Fruit fly (Drosophila melanogaster) whole organism, embryonic: Measurements from ENCODE around the gene Dhod.
A peak's percentile ranks its signal among the peaks of the same experiment; 100 is the strongest.

ENCODE experiments used
- Bdp1 ChIP-seq: fragments of 200-800 bp; sonication (Bioruptor generic); optimal IDR thresholded peaks from 3 replicates; lab custom pipeline; 2016; ENCODE audit warnings: missing biosample characterization, missing genetic modification characterization
- CG11085 ChIP-seq: fragments of 200-800 bp; sonication (Bioruptor generic); IDR thresholded peaks from 2 replicates; pipeline ENCODE4 v1.3.6; 2022; ENCODE audit warnings: missing biosample characterization, missing genetic modification characterization
- CG1233 ChIP-seq: fragments of 200-800 bp; sonication (Bioruptor generic); optimal IDR thresholded peaks from 4 replicates; lab custom pipeline; 2018; ENCODE audit warnings: missing biosample characterization, mild to moderate bottlenecking, missing genetic modification characterization
- CG12391 ChIP-seq: fragments of 200-800 bp; sonication (Bioruptor generic); optimal IDR thresholded peaks from 3 replicates; lab custom pipeline; 2018; ENCODE audit warnings: missing biosample characterization, mild to moderate bottlenecking, missing genetic modification characterization, moderate library complexity
- CG12659 ChIP-seq: fragments of 200-800 bp; sonication (Bioruptor generic); optimal IDR thresholded peaks from 3 replicates; lab custom pipeline; 2017; ENCODE audit warnings: mild to moderate bottlenecking, missing biosample characterization, missing genetic modification reagents, missing genetic modification characterization
- CG12942 ChIP-seq: fragments of 200-800 bp; sonication (Bioruptor generic); optimal IDR thresholded peaks from 3 replicates; lab custom pipeline; 2016; ENCODE audit warnings: missing biosample characterization, missing genetic modification characterization
- CG13287 ChIP-seq: fragments of 200-800 bp; sonication (Bioruptor generic); IDR thresholded peaks from 2 replicates; pipeline ENCODE4 v1.3.6; 2022; ENCODE audit warnings: missing biosample characterization, missing genetic modification characterization; ENCODE audit not compliant: partially characterized antibody
- CG17385 ChIP-seq: fragments of 200-800 bp; sonication (Bioruptor generic); optimal IDR thresholded peaks from 3 replicates; lab custom pipeline; 2018; ENCODE audit warnings: missing biosample characterization, mild to moderate bottlenecking, missing genetic modification characterization
- CG2889 ChIP-seq: fragments of 200-800 bp; sonication (Bioruptor generic); IDR thresholded peaks from 3 replicates; pipeline ENCODE4 v1.3.6; 2022; ENCODE audit warnings: missing biosample characterization, missing genetic modification characterization
- CG31388 ChIP-seq: fragments of 200-800 bp; sonication (Bioruptor generic); optimal IDR thresholded peaks from 2 replicates; lab custom pipeline; 2016; ENCODE audit warnings: missing biosample characterization, missing genetic modification characterization
- CG33213 ChIP-seq: fragments of 200-800 bp; sonication (Bioruptor generic); optimal IDR thresholded peaks from 3 replicates; lab custom pipeline; 2016; ENCODE audit warnings: missing biosample characterization, missing genetic modification characterization
- CG4282 ChIP-seq: fragments of 200-800 bp; sonication (Bioruptor generic); optimal IDR thresholded peaks from 2 replicates; lab custom pipeline; 2016; ENCODE audit warnings: missing biosample characterization, missing genetic modification characterization
- CG4424 ChIP-seq: fragments of 200-800 bp; sonication (Bioruptor generic); optimal IDR thresholded peaks from 3 replicates; lab custom pipeline; 2016; ENCODE audit warnings: missing biosample characterization, missing genetic modification characterization
- CG4730 ChIP-seq: fragments of 200-800 bp; sonication (Bioruptor generic); IDR thresholded peaks from 2 replicates; pipeline ENCODE4 v1.3.6; 2022; ENCODE audit warnings: missing biosample characterization, missing genetic modification characterization
- CG6813 ChIP-seq: fragments of 200-800 bp; sonication (Bioruptor generic); optimal IDR thresholded peaks from 2 replicates; lab custom pipeline; 2017; ENCODE audit warnings: missing biosample characterization, missing genetic modification characterization, mild to moderate bottlenecking, moderate library complexity, missing genetic modification reagents
- CG7963 ChIP-seq: fragments of 200-800 bp; sonication (Bioruptor generic); IDR thresholded peaks from 3 replicates; pipeline ENCODE4 v1.3.6; 2022; ENCODE audit warnings: missing biosample characterization, missing genetic modification characterization; ENCODE audit not compliant: partially characterized antibody
- CG8388 ChIP-seq: fragments of 200-800 bp; sonication (Bioruptor generic); optimal IDR thresholded peaks from 2 replicates; lab custom pipeline; 2019; ENCODE audit warnings: missing biosample characterization, mild to moderate bottlenecking, missing genetic modification characterization, moderate library complexity
- CG9932 ChIP-seq: fragments of 200-800 bp; sonication (Bioruptor generic); IDR thresholded peaks from 2 replicates; pipeline ENCODE4 v1.3.6; 2022; ENCODE audit warnings: missing biosample characterization, missing genetic modification characterization
- CoRest ChIP-seq: fragments of 200-800 bp; sonication (Bioruptor generic); optimal IDR thresholded peaks from 3 replicates; lab custom pipeline; 2018; ENCODE audit warnings: missing biosample characterization, mild to moderate bottlenecking, missing genetic modification characterization, moderate library complexity
- Doc2 ChIP-seq: fragments of 200-800 bp; sonication (Bioruptor generic); IDR thresholded peaks from 2 replicates; pipeline ENCODE4 v1.3.6; 2022; ENCODE audit warnings: missing biosample characterization, missing genetic modification characterization
- Drgx ChIP-seq: fragments of 200-800 bp; sonication (Bioruptor generic); IDR thresholded peaks from 2 replicates; pipeline ENCODE4 v1.3.6; 2022; ENCODE audit warnings: missing biosample characterization, missing genetic modification characterization
- ERR ChIP-seq: fragments of 200-800 bp; sonication (Bioruptor generic); optimal IDR thresholded peaks from 2 replicates; lab custom pipeline; 2016; ENCODE audit warnings: missing biosample characterization, missing genetic modification characterization
- Fer3 ChIP-seq: fragments of 200-800 bp; sonication (Bioruptor generic); optimal IDR thresholded peaks from 2 replicates; lab custom pipeline; 2018; ENCODE audit warnings: missing biosample characterization, mild to moderate bottlenecking, missing genetic modification characterization, moderate library complexity
- HLH4C ChIP-seq: fragments of 200-800 bp; sonication (Bioruptor generic); IDR thresholded peaks from 3 replicates; pipeline ENCODE4 v1.3.6; 2022; ENCODE audit warnings: missing biosample characterization, missing genetic modification characterization; ENCODE audit not compliant: partially characterized antibody
- HLHmδ ChIP-seq: fragments of 200-800 bp; sonication (Bioruptor generic); optimal IDR thresholded peaks from 2 replicates; lab custom pipeline; 2018; ENCODE audit warnings: missing biosample characterization, mild to moderate bottlenecking, missing genetic modification characterization, moderate library complexity
- Hr78 ChIP-seq, 2 experiments: fragments of 200-800 bp in 1 of 2; fragments of >200 bp in 1 of 2; sonication (Bioruptor generic) in 1 of 2; optimal IDR thresholded peaks; 2 replicates each; lab custom pipeline; 2017 to 2019; ENCODE audit warnings: missing biosample characterization in 2 of 2, missing genetic modification characterization in 2 of 2, mild to moderate bottlenecking in 1 of 2, moderate library complexity in 1 of 2
- Lim3 ChIP-seq: fragments of 200-800 bp; sonication (Bioruptor generic); IDR thresholded peaks from 2 replicates; pipeline ENCODE4 v1.3.6; 2022; ENCODE audit warnings: missing biosample characterization, missing genetic modification characterization
- Max ChIP-seq: fragments of 200-800 bp; sonication (Bioruptor generic); optimal IDR thresholded peaks from 2 replicates; lab custom pipeline; 2016; ENCODE audit warnings: missing biosample characterization, mild to moderate bottlenecking, missing genetic modification characterization
- Mrtf ChIP-seq: fragments of 200-800 bp; sonication (Bioruptor generic); IDR thresholded peaks from 3 replicates; pipeline ENCODE4 v1.3.6; 2022; ENCODE audit warnings: missing biosample characterization, missing genetic modification characterization
- NC2β ChIP-seq: fragments of 200-800 bp; sonication (Bioruptor generic); optimal IDR thresholded peaks from 2 replicates; lab custom pipeline; 2016; ENCODE audit warnings: missing biosample characterization, missing genetic modification characterization
- Nf-YA ChIP-seq: fragments of 200-800 bp; sonication (Bioruptor generic); IDR thresholded peaks from 2 replicates; pipeline ENCODE4 v1.3.6; 2022; ENCODE audit warnings: missing biosample characterization, missing genetic modification characterization
- ac ChIP-seq: fragments of 200-800 bp; sonication (Bioruptor generic); optimal IDR thresholded peaks from 3 replicates; lab custom pipeline; 2017; ENCODE audit warnings: missing biosample characterization, mild to moderate bottlenecking, missing genetic modification characterization
- ap ChIP-seq: fragments of 200-800 bp; sonication (Bioruptor generic); IDR thresholded peaks from 2 replicates; pipeline ENCODE4 v1.3.6; 2022; ENCODE audit warnings: missing biosample characterization, missing genetic modification characterization
- bowl ChIP-seq: fragments of 200-800 bp; sonication (Bioruptor generic); IDR thresholded peaks from 2 replicates; pipeline ENCODE4 v1.3.6; 2022; ENCODE audit warnings: missing biosample characterization, missing genetic modification characterization
- cg ChIP-seq: fragments of 200-800 bp; sonication (Bioruptor generic); optimal IDR thresholded peaks from 3 replicates; lab custom pipeline; 2019; ENCODE audit warnings: missing biosample characterization, mild to moderate bottlenecking, missing genetic modification characterization, moderate library complexity
- chinmo ChIP-seq: fragments of 200-800 bp; sonication (Bioruptor generic); IDR thresholded peaks from 4 replicates; pipeline ENCODE4 v1.3.6; 2022; ENCODE audit warnings: missing biosample characterization, missing genetic modification characterization; ENCODE audit not compliant: partially characterized antibody
- da ChIP-seq: fragments of 200-800 bp; sonication (Bioruptor generic); optimal IDR thresholded peaks from 2 replicates; lab custom pipeline; 2016; ENCODE audit warnings: missing biosample characterization, missing genetic modification characterization
- danr ChIP-seq: fragments of 200-800 bp; sonication (Bioruptor generic); IDR thresholded peaks from 2 replicates; pipeline ENCODE4 v1.3.6; 2022; ENCODE audit warnings: missing biosample characterization, missing genetic modification characterization
- emc ChIP-seq: fragments of 200-800 bp; sonication (Bioruptor generic); optimal IDR thresholded peaks from 2 replicates; lab custom pipeline; 2016; ENCODE audit warnings: missing biosample characterization, missing genetic modification characterization
- fd96Cb ChIP-seq: fragments of 200-800 bp; sonication (Bioruptor generic); optimal IDR thresholded peaks from 2 replicates; lab custom pipeline; 2018; ENCODE audit warnings: missing biosample characterization, mild to moderate bottlenecking, missing genetic modification characterization, moderate library complexity
- gem ChIP-seq: fragments of 200-800 bp; sonication (Bioruptor generic); optimal IDR thresholded peaks from 2 replicates; lab custom pipeline; 2019; ENCODE audit warnings: missing biosample characterization, mild to moderate bottlenecking, missing genetic modification characterization, moderate library complexity
- grau ChIP-seq: fragments of 200-800 bp; optimal IDR thresholded peaks from 3 replicates; lab custom pipeline; 2019; ENCODE audit warnings: missing biosample characterization, mild to moderate bottlenecking, missing genetic modification characterization, moderate library complexity
- inv ChIP-seq: fragments of 200-800 bp; sonication (Bioruptor generic); IDR thresholded peaks from 2 replicates; pipeline ENCODE4 v1.3.6; 2022; ENCODE audit warnings: missing biosample characterization, missing genetic modification characterization; ENCODE audit not compliant: partially characterized antibody
- kay ChIP-seq: fragments of 200-800 bp; sonication (Bioruptor generic); optimal IDR thresholded peaks from 2 replicates; lab custom pipeline; 2016; ENCODE audit warnings: missing biosample characterization, missing genetic modification characterization
- knrl ChIP-seq: fragments of 200-800 bp; sonication (Bioruptor generic); IDR thresholded peaks from 3 replicates; pipeline ENCODE4 v1.3.6; 2022; ENCODE audit warnings: missing biosample characterization, missing genetic modification characterization; ENCODE audit not compliant: partially characterized antibody
- lbe ChIP-seq: fragments of 200-800 bp; sonication (Bioruptor generic); optimal IDR thresholded peaks from 2 replicates; lab custom pipeline; 2016; ENCODE audit warnings: missing biosample characterization, mild to moderate bottlenecking, missing genetic modification characterization
- mld ChIP-seq: fragments of 200-800 bp; sonication (Bioruptor generic); IDR thresholded peaks from 3 replicates; pipeline ENCODE4 v1.3.6; 2022; ENCODE audit warnings: missing biosample characterization, missing genetic modification characterization; ENCODE audit not compliant: partially characterized antibody
- repo ChIP-seq: fragments of 200-800 bp; sonication (Bioruptor generic); optimal IDR thresholded peaks from 2 replicates; lab custom pipeline; 2016; ENCODE audit warnings: missing biosample characterization, missing genetic modification characterization
- rib ChIP-seq: fragments of 200-800 bp; sonication (Bioruptor generic); IDR thresholded peaks from 2 replicates; pipeline ENCODE4 v1.3.6; 2022; ENCODE audit warnings: missing biosample characterization, missing genetic modification characterization
- usp ChIP-seq: fragments of >200 bp; optimal IDR thresholded peaks from 2 replicates; lab custom pipeline; 2017; ENCODE audit warnings: missing biosample characterization, missing genetic modification characterization

Dhod gene

dm6 chr3R:8650741-8651140 is 2.0 kb downstream of the Dhod start, which contains the start of the genes Mkk4 and SLIRP2 (continued):
- TF ChIP-seq CG12659, result peak; percentile 99
- TF ChIP-seq mld (GFP tag; lab: Robert Waterston, UW), result peak; percentile 80
- TF ChIP-seq CG17385 (GFP tag; lab: Kevin White, UChicago), result peak; percentile 98
- peak; percentile 96 for TF ChIP-seq CG4282 (GFP tag; lab: Kevin White, UChicago)
- peak; percentile 80 for TF ChIP-seq HLH4C (GFP tag; lab: Robert Waterston, UW)
- TF ChIP-seq grau, result peak; percentile 98
- TF ChIP-seq Drgx (GFP tag; lab: Robert Waterston, UW), result peak; percentile 98
- peak; percentile 100 for TF ChIP-seq gem (tag; lab: Kevin White, UChicago)
- TF ChIP-seq usp (GFP tag; lab: Kevin White, UChicago), result no peak
- peak; percentile 97 for TF ChIP-seq da
- TF ChIP-seq CG7963 (GFP tag; lab: Robert Waterston, UW), result peak; percentile 82
- peak in 1 of 2 experiments; percentile 92 for TF ChIP-seq Hr78 (GFP tag; optimal IDR thresholded peaks at IDR 0.05; lab: Kevin White, UChicago)
- TF ChIP-seq CG13287, result peak; percentile 89
- TF ChIP-seq ap (GFP tag; lab: Robert Waterston, UW), result peak; percentile 98
- TF ChIP-seq CG4730 (GFP tag; lab: Robert Waterston, UW), result peak; percentile 99
- TF ChIP-seq ERR (GFP tag; lab: Kevin White, UChicago), result peak; percentile 94
- peak; percentile 97 for TF ChIP-seq danr (GFP tag; lab: Robert Waterston, UW)
- no peak for TF ChIP-seq cg (GFP tag; lab: Kevin White, UChicago)
- TF ChIP-seq fd96Cb, result peak; percentile 99
- peak; percentile 90 for TF ChIP-seq knrl
- TF ChIP-seq NC2β (GFP tag; lab: Kevin White, UChicago), result peak; percentile 98
- TF ChIP-seq CG11085 (GFP tag; lab: Robert Waterston, UW), result peak; percentile 98
- TF ChIP-seq CG31388 (GFP tag; lab: Kevin White, UChicago), result peak; percentile 98
- TF ChIP-seq CG8388 (GFP tag; lab: Kevin White, UChicago), result peak; percentile 98
- TF ChIP-seq CG2889, result peak; percentile 98
- TF ChIP-seq rib (GFP tag; lab: Robert Waterston, UW), result peak; percentile 99
- peak; percentile 98 for TF ChIP-seq CG6813 (GFP tag; lab: Kevin White, UChicago)
- TF ChIP-seq Mrtf (GFP tag; lab: Robert Waterston, UW), result peak; percentile 99
- peak; percentile 98 for TF ChIP-seq CG1233 (GFP tag; lab: Kevin White, UChicago)
- peak; percentile 10 for TF ChIP-seq HLHmδ (GFP tag; lab: Kevin White, UChicago)
- TF ChIP-seq repo (GFP tag; lab: Kevin White, UChicago), result peak; percentile 98
- TF ChIP-seq Lim3 (GFP tag; lab: Robert Waterston, UW), result peak; percentile 96
- peak; percentile 99 for TF ChIP-seq CG4424 (GFP tag; lab: Kevin White, UChicago)
- TF ChIP-seq Doc2 (GFP tag; lab: Robert Waterston, UW), result peak; percentile 96
- peak; percentile 75; the same call in 1 of the 4 replicates for TF ChIP-seq chinmo (GFP tag; lab: Robert Waterston, UW)
- TF ChIP-seq CG12942, result peak; percentile 98
- peak; percentile 97 for TF ChIP-seq bowl (GFP tag; lab: Robert Waterston, UW)
- TF ChIP-seq Max, result peak; percentile 99
- TF ChIP-seq kay (GFP tag; lab: Kevin White, UChicago), result peak; percentile 98
- TF ChIP-seq CG33213, result peak; percentile 99
- TF ChIP-seq Fer3 (tag; lab: Kevin White, UChicago), result peak; percentile 99
- TF ChIP-seq CoRest (tag; lab: Kevin White, UChicago), result peak; percentile 99
- peak; percentile 98 for TF ChIP-seq lbe (GFP tag; lab: Kevin White, UChicago)
- peak; percentile 80 for TF ChIP-seq inv (GFP tag; lab: Robert Waterston, UW)
- TF ChIP-seq Bdp1 (GFP tag; lab: Kevin White, UChicago), result peak; percentile 95
- peak; percentile 97 for TF ChIP-seq Nf-YA (GFP tag; lab: Robert Waterston, UW)
- peak; percentile 98 for TF ChIP-seq emc (GFP tag; lab: Kevin White, UChicago)
- TF ChIP-seq ac, result peak; percentile 96
- TF ChIP-seq CG9932 (GFP tag; lab: Robert Waterston, UW), result peak; percentile 99
- peak; percentile 100 for TF ChIP-seq CG12391 (tag; lab: Kevin White, UChicago)
